Fruit fly (Drosophila melanogaster): Measurements from ENCODE around the gene CG15528.

CG15528 gene

DNA sequence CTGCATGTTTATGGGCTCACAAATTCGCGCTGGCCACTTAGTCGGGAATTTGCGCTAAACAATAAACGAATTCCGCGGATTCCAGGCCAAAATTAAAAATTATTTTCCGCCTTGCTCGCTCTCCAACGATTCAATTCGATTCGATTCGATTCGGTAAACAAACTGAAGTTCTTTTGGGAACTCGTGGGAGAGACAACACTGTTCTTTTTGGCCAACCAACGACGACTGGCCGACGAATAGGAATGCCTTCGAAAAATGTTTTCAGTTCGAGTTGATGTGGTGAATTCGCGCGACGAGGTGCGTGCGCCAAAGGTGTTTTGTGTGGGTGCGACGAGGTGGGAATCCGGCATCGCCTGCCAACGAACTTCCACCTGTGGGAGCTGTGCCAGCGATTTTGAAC lies at the start of gene CG15528:
CG15528 (minus strand) TSS at position 180 of the 400 bp plus-strand sequence.
- TF ChIP-seq CG17801 (GFP tag; optimal IDR thresholded peaks at IDR 0.05; ENCODE audit: partially characterized antibody), result no peak

DNA sequence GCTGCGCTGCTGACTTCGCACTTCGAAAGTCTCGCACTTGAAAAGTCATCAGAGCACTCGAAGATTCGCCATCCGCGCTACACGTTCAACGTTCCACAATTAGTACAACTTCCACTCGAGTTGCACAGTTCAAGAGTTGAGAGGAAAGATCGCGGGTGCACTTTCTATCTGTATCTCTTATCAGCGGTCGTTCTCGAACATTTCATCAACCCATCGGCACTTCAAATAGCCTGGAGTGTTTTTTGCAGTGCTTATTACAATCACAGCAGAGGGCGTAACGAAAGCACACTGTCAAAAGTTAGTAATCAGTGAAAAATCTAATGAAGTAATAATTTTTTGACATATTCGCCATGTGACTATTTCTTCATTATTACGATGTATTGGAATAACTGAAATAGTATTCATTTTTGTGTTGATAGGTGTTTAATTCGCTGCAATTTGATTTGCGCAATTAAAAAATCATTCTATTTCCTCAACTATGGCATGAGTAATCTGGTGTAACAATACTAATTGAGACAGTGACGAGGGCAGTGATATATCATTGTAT lies 49.5 kb upstream of the CG15528 start:
- TF ChIP-seq CG17801 (GFP tag; optimal IDR thresholded peaks at IDR 0.05; ENCODE audit: partially characterized antibody), result no peak

DNA sequence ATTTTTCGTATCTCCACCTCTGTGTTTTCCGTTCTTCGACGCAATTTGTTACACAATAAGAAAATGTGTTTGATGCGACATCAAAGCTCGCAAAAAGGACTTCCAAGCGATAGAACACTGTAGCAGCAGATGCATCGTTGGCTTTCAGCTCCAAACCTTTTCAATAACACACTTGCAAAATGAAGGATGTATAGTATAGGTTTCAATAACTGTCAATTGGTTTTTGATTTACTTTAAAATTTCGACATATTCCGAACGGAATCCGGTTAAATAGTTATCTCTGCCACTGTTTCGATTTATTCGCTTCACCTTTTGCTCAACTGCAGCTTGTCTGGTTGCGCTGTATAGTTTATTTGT lies 49.0 kb upstream of the CG15528 start:
- no peak for TF ChIP-seq CG17801 (GFP tag; optimal IDR thresholded peaks at IDR 0.05; ENCODE audit: partially characterized antibody)

DNA sequence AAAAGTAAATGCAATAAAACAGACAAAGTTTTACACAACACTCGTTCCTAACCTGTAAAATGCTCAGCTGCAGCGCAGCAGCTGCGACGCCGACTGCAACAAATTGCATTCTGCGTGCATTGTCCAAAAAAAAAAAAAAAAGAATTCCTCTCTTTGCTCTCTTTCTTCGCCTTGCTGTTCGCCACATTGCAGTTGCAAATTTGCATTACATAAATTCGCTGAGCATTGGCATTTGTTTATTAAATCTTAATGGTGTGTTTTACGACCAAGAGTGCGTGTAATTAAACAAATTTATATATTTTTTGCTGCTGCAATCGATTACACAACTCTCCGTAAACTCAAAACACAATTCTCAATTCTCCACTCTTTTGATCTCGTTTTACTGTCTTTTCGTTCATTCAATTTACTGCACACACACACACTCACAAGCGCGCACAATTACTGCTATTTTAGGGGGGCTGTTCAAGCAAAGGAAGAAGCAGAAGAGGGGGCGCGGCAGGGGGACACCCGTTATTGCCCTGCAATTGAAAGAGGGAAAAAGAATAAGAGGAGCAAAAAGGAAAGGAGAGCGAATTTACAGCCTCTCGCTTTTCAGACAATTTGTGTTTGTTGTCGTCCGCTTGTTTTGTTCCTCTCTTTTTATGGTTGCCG lies 48.5 kb upstream of the CG15528 start:
- TF ChIP-seq CG17801 (GFP tag; optimal IDR thresholded peaks at IDR 0.05; ENCODE audit: partially characterized antibody), result no peak

DNA sequence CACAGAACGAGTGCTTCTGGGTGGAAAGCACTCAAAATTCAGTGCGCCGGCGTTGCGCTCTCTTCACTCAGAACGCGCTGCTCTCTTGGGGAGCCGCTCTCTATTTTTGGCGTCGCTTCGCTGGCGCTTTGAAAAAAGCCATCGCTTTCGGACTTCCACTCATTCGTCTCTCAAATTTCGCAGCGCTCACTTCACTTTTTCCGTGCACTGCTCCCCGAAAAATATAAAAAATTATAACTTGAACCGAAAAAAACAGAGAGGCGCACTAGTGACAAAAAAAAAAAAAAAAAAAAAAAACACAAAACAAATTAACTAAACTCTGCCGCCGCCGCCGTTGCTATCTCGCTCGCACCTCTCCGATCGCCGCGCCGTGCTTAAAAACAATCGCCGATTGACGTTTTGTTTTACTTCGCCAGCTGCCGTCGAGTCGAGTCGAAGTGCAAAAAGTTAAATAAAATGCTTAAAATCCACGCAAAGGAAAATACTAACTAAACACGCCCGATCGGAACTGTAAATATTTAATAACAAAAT lies 47.5 kb upstream of the CG15528 start:
- TF ChIP-seq CG17801 (GFP tag; optimal IDR thresholded peaks at IDR 0.05; ENCODE audit: partially characterized antibody), result peak; percentile 67

DNA sequence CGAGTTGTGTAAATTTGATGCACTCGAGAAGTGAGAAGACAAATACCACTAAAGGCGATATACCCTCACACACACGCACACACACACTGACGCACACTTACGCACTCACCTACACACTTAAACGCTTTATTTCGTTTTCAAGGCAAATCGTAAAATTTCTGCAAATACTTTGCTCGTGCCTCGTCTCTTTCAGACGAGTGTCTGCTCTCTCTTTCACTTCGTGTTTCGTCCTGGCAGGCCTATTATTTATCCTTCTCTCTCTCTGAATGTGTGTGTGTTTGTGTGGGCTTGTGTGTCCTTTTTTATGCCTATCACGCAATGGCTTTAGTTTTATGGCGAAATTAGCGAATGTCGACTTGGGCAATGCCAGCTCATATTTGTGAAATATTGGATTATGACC lies 46.3 kb upstream of the CG15528 start:
- TF ChIP-seq CG17801 (GFP tag; optimal IDR thresholded peaks at IDR 0.05; ENCODE audit: partially characterized antibody), result no peak

DNA sequence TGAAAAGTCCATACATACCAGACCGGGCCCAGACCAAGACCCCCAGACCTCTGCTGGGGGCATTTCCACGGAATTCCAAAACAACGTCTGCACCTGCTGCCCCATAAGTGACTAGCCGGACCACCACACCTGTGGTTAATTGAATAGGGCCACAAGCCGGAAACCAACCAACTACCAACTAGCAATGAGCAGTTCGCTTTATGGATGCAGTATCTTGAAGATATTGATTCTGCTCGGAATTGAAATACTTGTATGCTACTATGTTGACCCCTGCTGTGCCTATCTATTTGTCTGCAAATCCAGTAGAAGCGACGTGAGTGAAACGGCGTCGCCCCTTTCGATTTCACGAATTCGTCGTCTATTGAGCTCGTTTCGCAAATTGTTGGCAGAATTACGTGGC lies 43.9 kb upstream of the CG15528 start:
- TF ChIP-seq CG17801 (GFP tag; optimal IDR thresholded peaks at IDR 0.05; ENCODE audit: partially characterized antibody), result no peak

DNA sequence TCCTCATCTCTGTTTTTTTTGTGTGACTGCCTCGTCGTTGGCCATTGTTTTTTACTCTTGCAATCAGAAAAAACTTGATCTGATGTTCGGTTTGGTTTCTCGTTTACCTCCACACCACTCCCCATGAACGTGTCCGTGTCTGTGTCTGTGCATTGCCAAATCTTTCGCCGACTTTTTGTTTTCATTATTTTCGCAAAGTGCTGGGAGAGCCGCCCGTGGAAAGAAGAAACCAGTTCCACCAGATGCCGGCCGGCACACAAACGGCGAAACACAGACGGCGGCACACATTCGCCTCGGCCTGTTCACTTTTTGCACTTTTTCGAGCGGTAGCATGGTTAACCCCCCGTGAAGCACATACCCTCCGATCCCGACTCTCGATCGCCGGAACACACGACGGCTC lies 43.5 kb upstream of the CG15528 start:
- no peak for TF ChIP-seq CG17801 (GFP tag; optimal IDR thresholded peaks at IDR 0.05; ENCODE audit: partially characterized antibody)

DNA sequence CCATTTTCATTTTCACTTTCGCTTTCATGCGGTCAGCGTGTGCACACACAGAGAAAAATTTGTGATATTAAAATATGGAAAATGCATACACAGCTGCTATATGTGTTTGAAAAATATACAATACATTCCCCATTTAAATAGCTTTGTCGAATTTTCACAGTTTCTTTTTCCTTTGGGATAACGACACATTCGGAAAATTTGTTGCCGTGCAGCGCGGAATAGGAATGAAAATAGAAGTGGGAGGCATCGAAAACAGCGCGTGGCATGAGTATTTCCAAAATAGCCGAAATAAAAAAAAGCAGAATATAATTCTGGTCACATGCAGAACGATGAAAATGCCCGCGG lies 40.8 kb upstream of the CG15528 start:
- no peak for TF ChIP-seq CG17801 (GFP tag; optimal IDR thresholded peaks at IDR 0.05; ENCODE audit: partially characterized antibody)

DNA sequence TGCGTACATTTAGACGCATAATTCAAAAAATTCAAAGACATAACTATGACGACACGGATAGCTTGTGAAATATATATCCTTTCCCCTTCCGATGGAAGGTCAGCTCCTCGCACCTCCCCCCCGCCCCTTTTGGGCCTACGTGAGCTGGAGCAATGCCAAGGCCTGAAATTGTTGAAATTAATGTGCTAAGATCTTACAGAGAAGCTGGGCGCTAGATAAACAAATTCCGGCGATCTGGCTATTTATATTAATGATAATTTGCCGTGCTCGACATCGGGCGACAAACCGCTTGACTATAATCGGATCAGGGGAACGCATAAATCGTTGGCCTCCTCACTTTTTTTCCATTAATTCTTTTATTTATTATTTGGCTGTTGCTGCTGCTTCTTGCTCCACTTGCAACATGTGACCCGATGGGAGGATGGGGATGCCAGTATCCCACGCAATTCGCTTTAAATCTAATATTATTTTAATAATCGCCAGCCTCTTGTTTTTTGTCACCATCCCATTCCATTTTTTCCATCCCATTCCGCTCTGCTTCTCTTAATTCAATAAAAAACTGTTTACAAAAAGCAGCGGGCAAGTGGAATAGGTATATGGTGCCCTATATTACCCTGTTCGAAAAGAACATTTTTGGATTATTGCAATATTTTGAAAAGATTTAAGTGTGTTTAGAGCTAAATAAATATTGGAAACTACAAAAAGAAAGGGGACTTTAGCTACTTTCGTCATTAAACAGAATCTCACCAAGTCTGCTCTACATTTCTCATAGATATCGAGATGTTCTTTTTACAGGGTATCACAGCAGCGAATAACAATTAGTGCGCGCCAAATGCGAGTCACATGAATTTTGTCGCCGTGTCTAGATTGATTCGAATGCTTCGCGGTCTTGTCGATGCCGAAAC lies 40.1 kb upstream of the CG15528 start:
- TF ChIP-seq CG17801 (GFP tag; optimal IDR thresholded peaks at IDR 0.05; ENCODE audit: partially characterized antibody), result no peak

DNA sequence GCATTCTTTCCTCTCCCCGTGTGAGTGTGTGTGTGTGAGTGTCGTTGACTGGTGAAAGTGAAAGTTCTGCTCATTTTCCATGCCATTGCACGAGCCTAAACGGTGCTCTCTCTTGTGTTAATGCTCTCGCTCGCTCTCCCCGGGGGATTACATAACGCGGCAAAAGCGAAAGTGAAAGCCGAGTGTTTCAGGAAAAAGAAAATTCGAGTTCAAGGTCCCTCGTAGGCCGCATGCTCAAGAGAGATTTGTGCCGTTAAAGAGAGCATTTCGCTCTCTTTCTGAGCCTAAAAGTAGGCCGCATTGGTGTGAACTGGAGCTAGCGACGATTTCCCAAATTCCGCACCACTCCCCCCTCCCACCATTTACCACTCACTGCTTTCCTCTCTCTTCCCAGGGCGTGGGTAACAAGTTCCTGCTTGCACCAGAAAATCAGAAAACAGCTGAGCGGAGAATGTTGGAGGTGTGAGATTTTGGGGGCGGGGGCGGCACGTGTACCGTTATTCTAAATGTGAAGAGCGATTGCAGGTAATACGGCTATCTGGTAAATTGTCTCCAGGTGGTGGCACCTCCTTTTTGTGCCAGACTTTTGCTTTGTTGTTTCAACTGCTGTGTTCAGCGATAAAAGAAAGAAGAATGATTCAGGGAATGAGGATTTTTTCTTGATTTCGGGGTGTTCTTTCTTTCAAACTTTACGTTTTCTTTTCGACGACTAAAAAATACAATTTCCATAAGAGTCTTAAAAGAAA lies 38.5 kb upstream of the CG15528 start:
- TF ChIP-seq CG17801 (GFP tag; optimal IDR thresholded peaks at IDR 0.05; ENCODE audit: partially characterized antibody), result no peak

DNA sequence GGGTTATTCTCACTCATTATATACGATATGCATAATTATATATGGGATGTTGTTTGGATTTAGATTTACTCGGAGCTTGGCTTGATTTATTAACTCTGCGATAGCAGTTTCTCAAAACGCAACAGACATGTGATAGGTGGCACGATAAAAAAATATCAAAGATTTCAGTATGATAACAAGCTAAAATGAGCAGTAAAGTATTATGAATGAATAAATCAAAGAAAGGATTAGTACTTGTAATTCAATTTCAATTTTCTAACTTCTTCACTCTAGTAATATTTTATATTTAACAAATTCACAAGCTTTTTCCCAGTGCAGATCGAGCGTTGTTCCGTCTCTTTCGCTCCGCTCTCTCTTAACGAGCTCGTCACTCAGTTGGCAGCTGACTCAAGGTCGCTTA lies 32.2 kb upstream of the CG15528 start:
- no peak for TF ChIP-seq CG17801 (GFP tag; optimal IDR thresholded peaks at IDR 0.05; ENCODE audit: partially characterized antibody)

DNA sequence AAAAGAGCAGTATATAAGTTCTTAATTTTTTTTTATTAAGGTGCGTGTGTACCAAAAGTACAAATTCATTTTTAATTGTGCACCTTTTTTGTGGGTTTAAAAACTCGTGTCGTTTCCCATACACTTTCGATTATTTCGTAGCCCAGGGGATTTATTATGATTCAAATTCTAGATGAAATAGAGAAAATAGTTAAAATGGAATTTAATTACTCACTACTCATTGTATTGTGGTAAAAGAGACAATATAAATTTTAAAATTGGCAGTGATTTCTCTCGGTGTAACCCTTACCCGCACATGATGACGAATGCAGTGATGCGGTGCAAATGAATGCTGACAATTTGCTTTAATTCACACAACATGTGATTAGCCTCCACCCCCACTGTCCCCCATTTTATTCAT lies 31.3 kb upstream of the CG15528 start:
- no peak for TF ChIP-seq CG17801 (GFP tag; optimal IDR thresholded peaks at IDR 0.05; ENCODE audit: partially characterized antibody)

DNA sequence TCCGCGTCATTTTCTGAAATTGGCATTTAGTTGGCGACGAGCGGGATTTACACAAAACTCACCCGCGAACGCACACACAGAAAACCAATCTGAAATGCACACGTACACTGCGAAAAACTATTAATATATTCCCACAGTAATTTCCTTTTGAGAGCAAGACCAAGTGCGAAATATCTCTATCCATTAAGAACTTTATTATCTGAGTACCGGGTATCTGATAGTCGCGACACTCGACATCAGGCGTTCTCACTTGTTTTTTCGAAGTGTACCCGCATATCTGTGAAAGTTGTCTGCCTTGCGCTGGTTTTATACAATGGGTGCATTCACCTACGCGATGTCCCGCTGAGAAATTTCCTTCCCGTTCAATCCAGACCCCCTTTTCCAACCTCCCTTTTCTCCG lies 24.2 kb upstream of the CG15528 start:
- no peak for TF ChIP-seq CG17801 (GFP tag; optimal IDR thresholded peaks at IDR 0.05; ENCODE audit: partially characterized antibody)

DNA sequence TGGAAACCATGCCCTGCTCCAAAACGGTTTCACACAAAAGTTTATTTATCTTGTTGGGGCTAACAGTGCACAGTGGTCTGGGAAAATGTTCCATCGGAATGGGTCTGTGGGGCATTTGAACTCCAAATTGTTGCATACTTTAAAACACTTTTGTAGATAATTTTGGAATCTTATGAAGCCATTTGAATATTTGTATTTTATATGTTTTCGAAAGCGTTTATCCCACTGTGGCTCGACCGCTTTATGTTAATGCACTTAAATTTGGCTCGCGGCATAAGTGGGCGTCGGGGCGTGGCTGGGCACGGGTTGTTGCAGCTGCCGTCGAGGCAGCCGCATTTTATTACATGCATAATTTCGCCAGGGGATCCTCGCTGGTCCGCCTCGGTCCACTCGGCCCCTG lies 19.9 kb upstream of the CG15528 start:
- TF ChIP-seq CG17801 (GFP tag; optimal IDR thresholded peaks at IDR 0.05; ENCODE audit: partially characterized antibody), result no peak
